Fruit fly (Drosophila melanogaster): Measurements from ENCODE around the gene CG6996.

CG6996 gene

dm6 chr3L:20197698-20198097 is 9.6 kb upstream of the CG6996 start (continued):
- TF ChIP-seq cg (GFP tag; optimal IDR thresholded peaks at IDR 0.05) (peak; percentile 2), CG32767 (GFP tag; IDR thresholded peaks at IDR 0.05) (no peak), CG6654 (GFP tag; optimal IDR thresholded peaks at IDR 0.05) (no peak), CG13624 (GFP tag; optimal IDR thresholded peaks at IDR 0.05) (no peak), Dad (GFP tag; optimal IDR thresholded peaks at IDR 0.05) (no peak), odd (GFP tag; optimal IDR thresholded peaks at IDR 0.05) (no peak), Pdp1 (GFP tag; optimal IDR thresholded peaks at IDR 0.05) (peak in 1 of 2 experiments; percentile 96), CG14710 (tag; optimal IDR thresholded peaks at IDR 0.05) (no peak), CG1233 (GFP tag; optimal IDR thresholded peaks at IDR 0.05) (no peak)

DNA sequence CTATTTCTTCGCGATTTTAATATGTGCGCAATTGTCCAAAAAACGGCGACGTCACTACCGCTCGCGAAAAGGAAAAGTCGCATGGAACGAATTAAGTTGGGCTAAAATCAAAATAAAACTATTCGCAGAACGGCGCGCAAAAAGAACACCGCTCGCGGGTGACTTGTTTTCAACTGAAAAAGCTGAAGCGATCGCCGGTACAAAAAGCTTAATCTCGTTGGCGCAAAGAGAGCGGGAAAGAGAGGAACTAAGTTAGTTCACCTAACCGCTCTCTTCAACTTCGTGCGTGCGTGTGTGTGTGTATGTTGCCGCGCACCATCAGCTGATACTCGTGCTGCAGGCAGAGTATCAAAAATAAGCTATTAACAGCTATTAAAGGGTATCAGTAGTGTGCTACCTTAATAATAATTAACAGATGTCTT is 9.2 kb upstream of the CG6996 start, which contains the start of gene CG42674:
Gene CG42674 (minus strand): TSS at position 180 of the 422 bp plus-strand sequence.
- TF ChIP-seq gfzf (GFP tag; optimal IDR thresholded peaks at IDR 0.05) (no peak), cg (GFP tag; optimal IDR thresholded peaks at IDR 0.05) (peak; percentile 61), CG13287 (GFP tag; IDR thresholded peaks at IDR 0.05; ENCODE audit: partially characterized antibody) (peak; percentile 37; the same call in 1 of the 2 replicates), CG18011 (GFP tag; optimal IDR thresholded peaks at IDR 0.05) (peak; percentile 64), chm (GFP tag; IDR thresholded peaks at IDR 0.05) (peak; percentile 61; the same call in 1 of the 2 replicates), Med (GFP tag) (peak; percentile 60), Adf1 (GFP tag; IDR thresholded peaks at IDR 0.05) (peak; percentile 18; the same call in 1 of the 2 replicates), otp (GFP tag; IDR thresholded peaks at IDR 0.05) (0 out of 3 replicates have a peak, but pooled peaks have one; percentile 37), CG13624 (GFP tag; optimal IDR thresholded peaks at IDR 0.05) (peak; percentile 62), caup (GFP tag; optimal IDR thresholded peaks at IDR 0.05; ENCODE audit: severe bottlenecking) (peak; percentile 3), CG7987 (GFP tag; optimal IDR thresholded peaks at IDR 0.05) (peak; percentile 3), CG4424 (GFP tag; optimal IDR thresholded peaks at IDR 0.05) (no peak), CG34422 (GFP tag; IDR thresholded peaks at IDR 0.05) (peak; percentile 63; the same call in 1 of the 3 replicates), bbx (GFP tag; IDR thresholded peaks at IDR 0.05; ENCODE audit: partially characterized antibody) (peak; percentile 38; the same call in 1 of the 2 replicates), cas (GFP tag; IDR thresholded peaks at IDR 0.05) (no peak), CG9817 (tag; optimal IDR thresholded peaks at IDR 0.05) (no peak), Meics (GFP tag; optimal IDR thresholded peaks at IDR 0.05) (peak; percentile 12), CG7357 (GFP tag; IDR thresholded peaks at IDR 0.05) (no peak), CG3281 (GFP tag; optimal IDR thresholded peaks at IDR 0.05) (peak; percentile 23), HmgZ (tag; optimal IDR thresholded peaks at IDR 0.05) (peak; percentile 8), phol (tag; optimal IDR thresholded peaks at IDR 0.05) (no peak), slou (GFP tag; optimal IDR thresholded peaks at IDR 0.05) (no peak), Ssrp (tag; optimal IDR thresholded peaks at IDR 0.05) (no peak), Rfx (GFP tag; IDR thresholded peaks at IDR 0.05) (peak; percentile 38; the same call in 1 of the 2 replicates), Trl (optimal IDR thresholded peaks at IDR 0.05) (peak; percentile 75 to 77), Trl (GFP tag; optimal IDR thresholded peaks at IDR 0.05) (no peak), sob (GFP tag; IDR thresholded peaks at IDR 0.05) (no peak), br (optimal IDR thresholded peaks at IDR 0.05) (no peak), CG11504 (tag; optimal IDR thresholded peaks at IDR 0.05) (peak; percentile 60), Fer1 (GFP tag; optimal IDR thresholded peaks at IDR 0.05) (peak; percentile 2), CG17568 (GFP tag; optimal IDR thresholded peaks at IDR 0.05) (peak; percentile 27), CG5180 (GFP tag; optimal IDR thresholded peaks at IDR 0.05) (peak; percentile 42), CG34376 (GFP tag; optimal IDR thresholded peaks at IDR 0.05) (peak; percentile 54), Kr (GFP tag; optimal IDR thresholded peaks at IDR 0.05) (no peak), CG32532 (GFP tag; IDR thresholded peaks at IDR 0.05) (0 out of 2 replicates have a peak, but pooled peaks have one; percentile 15), seq (GFP tag; IDR thresholded peaks at IDR 0.05) (0 out of 2 replicates have a peak, but pooled peaks have one; percentile 11), cwo (GFP tag; optimal IDR thresholded peaks at IDR 0.05) (peak; percentile 63), jing (GFP tag; optimal IDR thresholded peaks at IDR 0.05) (no peak), kah (GFP tag; optimal IDR thresholded peaks at IDR 0.05) (no peak), CG3163 (GFP tag; optimal IDR thresholded peaks at IDR 0.05) (peak; percentile 97), CG15514 (GFP tag; optimal IDR thresholded peaks at IDR 0.05) (peak; percentile 94)

Measured in whole organism, embryonic.